Worm (Caenorhabditis elegans) whole organism, early embryonic: ENCODE results near the gene del-2.

Experiments used
- B0310.2 ChIP-seq: sonication (generic microtip); optimal IDR thresholded peaks from 2 replicates; lab custom pipeline; 2016; ENCODE audit warnings: mild to moderate bottlenecking, missing genetic modification characterization, missing compliant biosample characterization
- ama-1 ChIP-seq: fragments of 150-350 bp; optimal IDR thresholded peaks from 2 replicates; lab custom pipeline; 2014
- ceh-13 ChIP-seq: fragments of 200-800 bp; sonication (Bioruptor generic); optimal IDR thresholded peaks from 2 replicates; lab custom pipeline; 2018; ENCODE audit warnings: mild to moderate bottlenecking, missing genetic modification characterization, missing compliant biosample characterization
- flt-1 ChIP-seq: fragments of 200-800 bp; sonication (Bioruptor generic); IDR thresholded peaks from 2 replicates; pipeline ENCODE4 v1.3.6; 2022; ENCODE audit warnings: missing genetic modification characterization, missing compliant biosample characterization
- hmbx-1 ChIP-seq: sonication (generic microtip); optimal IDR thresholded peaks from 2 replicates; lab custom pipeline; 2016; ENCODE audit warnings: mild to moderate bottlenecking, missing genetic modification characterization, missing compliant biosample characterization
- hmg-4 ChIP-seq: fragments of 200-800 bp; sonication (Bioruptor generic); optimal IDR thresholded peaks from 2 replicates; lab custom pipeline; 2018; ENCODE audit warnings: mild to moderate bottlenecking, missing genetic modification characterization, missing compliant biosample characterization
- hnd-1 ChIP-seq: sonication (generic microtip); optimal IDR thresholded peaks from 2 replicates; lab custom pipeline; 2016; ENCODE audit warnings: missing genetic modification characterization, missing compliant biosample characterization
- pes-1 ChIP-seq: fragments of 200-800 bp; sonication (Bioruptor generic); IDR thresholded peaks from 2 replicates; pipeline ENCODE4 v1.3.6; 2022; ENCODE audit warnings: missing genetic modification reagents, missing genetic modification characterization, missing compliant biosample characterization
- scrt-1 ChIP-seq: fragments of 200-800 bp; sonication (Bioruptor generic); IDR thresholded peaks from 2 replicates; pipeline ENCODE4 v1.3.6; 2022; ENCODE audit warnings: missing genetic modification characterization, missing compliant biosample characterization
- sea-1 ChIP-seq: fragments of 200-800 bp; sonication (Bioruptor generic); conservative IDR thresholded peaks from 2 replicates; pipeline ENCODE4 v1.3.6; 2022; ENCODE audit warnings: missing genetic modification characterization, missing compliant biosample characterization
- tra-4 ChIP-seq: sonication (generic microtip); optimal IDR thresholded peaks from 2 replicates; lab custom pipeline; 2017; ENCODE audit warnings: missing genetic modification characterization, missing compliant biosample characterization

DNA sequence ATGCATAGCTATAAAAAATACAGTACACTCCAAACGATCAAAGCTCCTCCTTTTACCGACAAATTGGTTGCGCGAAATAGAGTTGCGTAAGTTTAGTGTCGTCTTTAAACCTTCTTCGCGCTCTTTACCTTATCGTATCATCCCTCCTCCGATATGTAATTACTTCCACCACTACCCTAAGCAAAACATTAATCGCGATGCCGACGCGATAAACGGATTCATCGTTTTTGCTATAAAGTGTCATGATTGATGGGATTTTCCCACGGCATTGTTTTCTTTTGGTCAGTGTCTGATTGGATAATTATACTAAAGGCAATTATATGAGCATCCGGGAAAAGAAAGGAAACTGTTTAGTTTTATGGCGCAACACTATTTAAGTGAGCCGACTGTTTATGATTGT, 23.0 kb downstream of the del-2 start:
- TF ChIP-seq ama-1: no peak
- TF ChIP-seq tra-4 (tag; lab: Kevin White, UChicago): no peak
- no peak for TF ChIP-seq hmg-4 (GFP tag; lab: Kevin White, UChicago)
- TF ChIP-seq sea-1 (GFP tag; lab: Robert Waterston, UW): no peak
- TF ChIP-seq B0310.2: no peak
- no peak for TF ChIP-seq pes-1 (GFP tag; lab: Robert Waterston, UW)
- TF ChIP-seq scrt-1 (GFP tag; lab: Robert Waterston, UW): no peak
- TF ChIP-seq flt-1 (GFP tag; lab: Robert Waterston, UW): no peak
- TF ChIP-seq ceh-13 (GFP tag; lab: Kevin White, UChicago): no peak
- TF ChIP-seq hmbx-1: no peak
- TF ChIP-seq hnd-1: no peak
